Worm (Caenorhabditis elegans) whole organism, L3 larva: ENCODE data around the gene plep-1.

Source experiments
- ama-1 ChIP-seq: fragments of 150-350 bp; optimal IDR thresholded peaks from 2 replicates; lab custom pipeline; 2018
- elt-1 ChIP-seq: fragments of 150-350 bp; optimal IDR thresholded peaks from 2 replicates; lab custom pipeline; 2014; ENCODE audit warnings: missing biosample characterization, missing genetic modification characterization
- nhr-12 ChIP-seq: fragments of 150-350 bp; optimal IDR thresholded peaks from 2 replicates; lab custom pipeline; 2014; ENCODE audit warnings: missing biosample characterization, missing genetic modification characterization
- pqm-1 ChIP-seq: fragments of 150-350 bp; optimal IDR thresholded peaks from 2 replicates; lab custom pipeline; 2017; ENCODE audit warnings: missing biosample characterization, missing genetic modification characterization, inconsistent platforms
- ztf-11 ChIP-seq: fragments of 150-350 bp; optimal IDR thresholded peaks from 2 replicates; lab custom pipeline; 2014; ENCODE audit warnings: missing biosample characterization, missing genetic modification characterization

DNA sequence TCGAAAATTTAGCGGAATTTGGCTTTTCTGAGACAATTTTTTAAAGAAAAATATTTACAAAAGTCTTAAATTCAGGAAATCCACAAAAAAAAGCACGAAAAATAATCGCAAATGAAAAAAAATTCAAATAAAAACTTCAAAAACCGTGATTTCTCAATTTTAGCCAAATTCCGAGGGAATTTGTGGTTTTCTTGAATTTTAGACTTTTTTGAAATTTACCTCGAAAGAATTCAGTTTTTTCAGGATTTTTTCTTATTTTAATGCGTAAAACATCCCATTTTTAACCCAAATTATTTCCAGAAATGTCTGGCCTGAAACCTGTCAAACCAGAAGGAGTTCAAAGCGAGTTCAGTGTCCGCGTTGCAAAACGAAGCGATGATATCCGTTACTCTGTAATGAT is 10.7 kb downstream of the plep-1 start, which contains the start of gene gtf-2F1:
- TF ChIP-seq nhr-12 (tag; lab: Kevin White, UChicago) (no peak), ztf-11 (tag; lab: Kevin White, UChicago) (no peak), pqm-1 (tag; lab: Kevin White, UChicago) (no peak), elt-1 (no peak), ama-1 (no peak)
